ENCODE assay signal across 8 worm cellular contexts in the genomic region with DNA sequence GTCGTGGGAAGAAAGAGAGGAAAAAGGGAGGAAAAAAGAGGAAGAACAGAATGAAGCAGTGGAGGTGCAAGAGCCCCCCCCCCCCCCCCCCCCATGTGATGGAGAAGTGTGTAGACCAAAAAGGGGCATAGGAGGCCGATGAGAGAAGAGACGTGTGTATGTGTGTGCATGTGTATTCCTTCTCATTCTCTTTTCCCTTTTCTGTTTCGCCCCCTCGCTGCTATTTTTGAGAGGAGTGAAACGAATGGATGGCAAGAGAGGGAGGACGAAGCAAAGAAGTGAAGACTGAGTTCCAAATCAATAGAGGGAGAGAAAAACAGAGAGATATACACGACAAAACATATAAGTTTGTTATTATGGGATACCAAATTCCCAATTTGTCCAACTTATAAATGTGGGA.
TF ChIP-seq lines count a peak whose summit lies in the region.

No protein-coding gene starts in this region.

TF ChIP-seq in whole organism, L1 larva, 84 proteins besides CTCF, POLR2A, EP300 and RAD21 (continues in another document):
- TF ChIP-seq nhr-90 (tag; optimal IDR thresholded peaks at IDR 0.05; lab: Kevin White, UChicago; ENCODE audit: poor library complexity) (no peak), nhr-19 (GFP tag; conservative IDR thresholded peaks at IDR 0.05; lab: Robert Waterston, UW) (no peak), Y116A8C.19 (tag; optimal IDR thresholded peaks at IDR 0.05; lab: Kevin White, UChicago; ENCODE audit: borderline replicate concordance) (no peak), nhr-77 (tag; optimal IDR thresholded peaks at IDR 0.05; lab: Kevin White, UChicago) (no peak), fkh-8 (tag; optimal IDR thresholded peaks at IDR 0.05; lab: Kevin White, UChicago) (peak; percentile 77), nhr-237 (tag; optimal IDR thresholded peaks at IDR 0.05; lab: Kevin White, UChicago) (no peak), nhr-76 (tag; optimal IDR thresholded peaks at IDR 0.05; lab: Kevin White, UChicago) (no peak), egl-13 (tag; optimal IDR thresholded peaks at IDR 0.05; lab: Kevin White, UChicago) (no peak), ces-1 (GFP tag; optimal IDR thresholded peaks at IDR 0.05; lab: Kevin White, UChicago) (no peak), ceh-63 (GFP tag; optimal IDR thresholded peaks at IDR 0.05; lab: Kevin White, UChicago) (peak; percentile 1)

TF ChIP-seq in whole organism, L2 larva, 48 proteins besides CTCF, POLR2A, EP300 and RAD21 (continues in another document):
- TF ChIP-seq zag-1 (tag; optimal IDR thresholded peaks at IDR 0.05; lab: Kevin White, UChicago) (peak; percentile 54), sma-9 (GFP tag; optimal IDR thresholded peaks at IDR 0.05; lab: Kevin White, UChicago) (no peak), sma-9 (tag; optimal IDR thresholded peaks at IDR 0.05; lab: Kevin White, UChicago) (no peak), fos-1 (tag; optimal IDR thresholded peaks at IDR 0.05; lab: Kevin White, UChicago) (no peak), unc-62 (GFP tag; optimal IDR thresholded peaks at IDR 0.05; lab: Kevin White, UChicago) (no peak), ZK546.5 (tag; optimal IDR thresholded peaks at IDR 0.05; lab: Kevin White, UChicago) (no peak), lsy-2 (tag; optimal IDR thresholded peaks at IDR 0.05; lab: Kevin White, UChicago) (peak in 1 of 2 experiments; percentile 34), skn-1 (tag; optimal IDR thresholded peaks at IDR 0.05; lab: Kevin White, UChicago) (no peak), elt-1 (tag; optimal IDR thresholded peaks at IDR 0.05; lab: Kevin White, UChicago) (no peak), blmp-1 (tag; optimal IDR thresholded peaks at IDR 0.05; lab: Kevin White, UChicago; ENCODE audit: insufficient read depth) (no peak), gmeb-1 (tag; optimal IDR thresholded peaks at IDR 0.05; lab: Kevin White, UChicago) (no peak)

TF ChIP-seq in whole organism, L3 larva, 47 proteins besides CTCF, POLR2A, EP300 and RAD21:
- peak; percentile 67 for TF ChIP-seq hmg-11 (tag; optimal IDR thresholded peaks at IDR 0.05; lab: Kevin White, UChicago)
- TF ChIP-seq nhr-77 (tag; optimal IDR thresholded peaks at IDR 0.05; lab: Kevin White, UChicago) = no peak
- peak; percentile 59 for TF ChIP-seq nfya-1 (tag; optimal IDR thresholded peaks at IDR 0.05; lab: Kevin White, UChicago; ENCODE audit: insufficient read depth)
- peak; percentile 50 for TF ChIP-seq lin-39 (tag; optimal IDR thresholded peaks at IDR 0.05; lab: Kevin White, UChicago)
- no peak for TF ChIP-seq fkh-2 (tag; optimal IDR thresholded peaks at IDR 0.05; lab: Kevin White, UChicago)

TF ChIP-seq in whole organism, L4 larva, 104 proteins besides CTCF, POLR2A, EP300 and RAD21 (continues in another document):
- no peak for TF ChIP-seq D1046.2 (GFP tag; IDR thresholded peaks at IDR 0.05; lab: Robert Waterston, UW)
- TF ChIP-seq Y75B8A.6 (GFP tag; IDR thresholded peaks at IDR 0.05; lab: Robert Waterston, UW) = no peak
- no peak for TF ChIP-seq dmd-8 (GFP tag; IDR thresholded peaks at IDR 0.05; lab: Robert Waterston, UW)
- TF ChIP-seq daf-16 (GFP tag; optimal IDR thresholded peaks at IDR 0.05; lab: Kevin White, UChicago) = no peak
- no peak for TF ChIP-seq daf-16 (tag; optimal IDR thresholded peaks at IDR 0.05; lab: Kevin White, UChicago)
- peak; percentile 10 for TF ChIP-seq rbr-2 (tag; optimal IDR thresholded peaks at IDR 0.05; lab: Kevin White, UChicago)
- no peak for TF ChIP-seq F44E2.7 (GFP tag; IDR thresholded peaks at IDR 0.05; lab: Robert Waterston, UW)
- peak; percentile 19 for TF ChIP-seq mxl-3 (GFP tag; optimal IDR thresholded peaks at IDR 0.05; lab: Kevin White, UChicago)
- TF ChIP-seq nhr-6 (tag; optimal IDR thresholded peaks at IDR 0.05; lab: Kevin White, UChicago) = peak; percentile 12
- no peak for TF ChIP-seq ceh-20 (GFP tag; IDR thresholded peaks at IDR 0.05; lab: Robert Waterston, UW)
- TF ChIP-seq mdt-29 (GFP tag; IDR thresholded peaks at IDR 0.05; lab: Robert Waterston, UW) = no peak
- no peak for TF ChIP-seq ceh-62 (tag; optimal IDR thresholded peaks at IDR 0.05; lab: Kevin White, UChicago)
- TF ChIP-seq fkh-10 (GFP tag; optimal IDR thresholded peaks at IDR 0.05; lab: Kevin White, UChicago) = peak; percentile 14

TF ChIP-seq in whole organism, early embryonic, 17 proteins besides CTCF, POLR2A, EP300 and RAD21:
- TF ChIP-seq hmg-4 (GFP tag; optimal IDR thresholded peaks at IDR 0.05; lab: Kevin White, UChicago) = peak; percentile 65
- peak; percentile 0 for TF ChIP-seq F13C5.2 (tag; optimal IDR thresholded peaks at IDR 0.05; lab: Kevin White, UChicago)
- TF ChIP-seq B0310.2 (tag; optimal IDR thresholded peaks at IDR 0.05; lab: Kevin White, UChicago) = no peak

TF ChIP-seq in whole organism, late embryonic, 69 proteins besides CTCF, POLR2A, EP300 and RAD21:
- no peak for TF ChIP-seq elt-2 (tag; optimal IDR thresholded peaks at IDR 0.05; lab: Kevin White, UChicago)
- peak; percentile 20 for TF ChIP-seq sox-4 (tag; optimal IDR thresholded peaks at IDR 0.05; lab: Kevin White, UChicago)
- TF ChIP-seq F13H6.1 (tag; optimal IDR thresholded peaks at IDR 0.05; lab: Kevin White, UChicago) = no peak
- peak; percentile 38 for TF ChIP-seq nfya-1 (tag; optimal IDR thresholded peaks at IDR 0.05; lab: Kevin White, UChicago)
- TF ChIP-seq unc-86 (tag; optimal IDR thresholded peaks at IDR 0.05; lab: Kevin White, UChicago) = peak; percentile 60
- peak; percentile 9 for TF ChIP-seq ceh-31 (tag; optimal IDR thresholded peaks at IDR 0.05; lab: Kevin White, UChicago)
- peak; percentile 42 for TF ChIP-seq unc-42 (tag; optimal IDR thresholded peaks at IDR 0.05; lab: Kevin White, UChicago)
- TF ChIP-seq ceh-19 (GFP tag; optimal IDR thresholded peaks at IDR 0.05; lab: Kevin White, UChicago) = peak; percentile 9
- no peak for TF ChIP-seq T23F11.4 (GFP tag; optimal IDR thresholded peaks at IDR 0.05; lab: Kevin White, UChicago)
- TF ChIP-seq ceh-14 (tag; optimal IDR thresholded peaks at IDR 0.05; lab: Kevin White, UChicago) = no peak
- TF ChIP-seq ceh-48 (tag; optimal IDR thresholded peaks at IDR 0.05; lab: Kevin White, UChicago) = peak; percentile 40
- TF ChIP-seq ceh-9 (tag; optimal IDR thresholded peaks at IDR 0.05; lab: Kevin White, UChicago) = no peak

TF ChIP-seq in whole organism, mixed stage, embryonic, 35 proteins besides CTCF, POLR2A, EP300 and RAD21 (continues in another document):
- no peak for TF ChIP-seq lin-13 (tag; optimal IDR thresholded peaks at IDR 0.05; lab: Kevin White, UChicago)
- peak; percentile 12 for TF ChIP-seq unc-120 (tag; optimal IDR thresholded peaks at IDR 0.05; lab: Kevin White, UChicago; ENCODE audit: poor library complexity, severe bottlenecking)
- TF ChIP-seq snpc-4 (tag; optimal IDR thresholded peaks at IDR 0.05; lab: Kevin White, UChicago) = no peak
- no peak for TF ChIP-seq tbx-8 (GFP tag; optimal IDR thresholded peaks at IDR 0.05; lab: Kevin White, UChicago)
- TF ChIP-seq mab-5 (tag; optimal IDR thresholded peaks at IDR 0.05; lab: Kevin White, UChicago) = no peak
- TF ChIP-seq ces-1 (GFP tag; optimal IDR thresholded peaks at IDR 0.05; lab: Kevin White, UChicago) = peak; percentile 85
- TF ChIP-seq nhr-76 (tag; optimal IDR thresholded peaks at IDR 0.05; lab: Kevin White, UChicago) = no peak
- TF ChIP-seq flh-1 (GFP tag; optimal IDR thresholded peaks at IDR 0.05; lab: Kevin White, UChicago) = no peak
- TF ChIP-seq cnd-1 (tag; optimal IDR thresholded peaks at IDR 0.05; lab: Kevin White, UChicago) = no peak
- no peak for TF ChIP-seq ceh-39 (tag; optimal IDR thresholded peaks at IDR 0.05; lab: Kevin White, UChicago)
- TF ChIP-seq nhr-12 (tag; optimal IDR thresholded peaks at IDR 0.05; lab: Kevin White, UChicago) = no peak
- TF ChIP-seq nhr-28 (tag; optimal IDR thresholded peaks at IDR 0.05; lab: Kevin White, UChicago) = no peak
- TF ChIP-seq bed-3 (GFP tag; optimal IDR thresholded peaks at IDR 0.05; lab: Kevin White, UChicago) = no peak
- no peak for TF ChIP-seq blmp-1 (tag; optimal IDR thresholded peaks at IDR 0.05; lab: Kevin White, UChicago)
- peak; percentile 72 for TF ChIP-seq mls-2 (tag; optimal IDR thresholded peaks at IDR 0.05; lab: Kevin White, UChicago)
- peak; percentile 61 for TF ChIP-seq sptf-1 (tag; optimal IDR thresholded peaks at IDR 0.05; lab: Kevin White, UChicago)
- peak; percentile 27 for TF ChIP-seq M03D4.4 (tag; optimal IDR thresholded peaks at IDR 0.05; lab: Kevin White, UChicago)
- no peak for TF ChIP-seq ham-2 (GFP tag; optimal IDR thresholded peaks at IDR 0.05; lab: Kevin White, UChicago)
- TF ChIP-seq elt-3 (tag; optimal IDR thresholded peaks at IDR 0.05; lab: Kevin White, UChicago) = no peak
- no peak for TF ChIP-seq nhr-2 (tag; optimal IDR thresholded peaks at IDR 0.05; lab: Kevin White, UChicago)

TF ChIP-seq in whole organism, young adult, 124 proteins besides CTCF, POLR2A, EP300 and RAD21:
- TF ChIP-seq egrh-3 (GFP tag; IDR thresholded peaks at IDR 0.05; lab: Robert Waterston, UW) (peak; percentile 26; the same call in 1 of the 2 replicates), zfh-2 (GFP tag; conservative IDR thresholded peaks at IDR 0.05; lab: Robert Waterston, UW) (peak; percentile 90), attf-5 (GFP tag; optimal IDR thresholded peaks at IDR 0.05; lab: Kevin White, UChicago) (peak; percentile 8), ceh-27 (GFP tag; optimal IDR thresholded peaks at IDR 0.05; lab: Kevin White, UChicago) (peak; percentile 30), K12H6.12 (tag; optimal IDR thresholded peaks at IDR 0.05; lab: Kevin White, UChicago) (no peak), hmg-1.2 (GFP tag; IDR thresholded peaks at IDR 0.05; lab: Robert Waterston, UW) (peak; percentile 9; the same call in 1 of the 2 replicates), him-1 (tag; optimal IDR thresholded peaks at IDR 0.05; lab: Kevin White, UChicago) (no peak), attf-3 (GFP tag; conservative IDR thresholded peaks at IDR 0.05; lab: Robert Waterston, UW) (no peak), mcd-1 (GFP tag; IDR thresholded peaks at IDR 0.05; lab: Robert Waterston, UW) (peak; percentile 40), dpff-1 (tag; optimal IDR thresholded peaks at IDR 0.05; lab: Kevin White, UChicago) (no peak), F57C9.4 (tag; optimal IDR thresholded peaks at IDR 0.05; lab: Kevin White, UChicago) (no peak), F52B5.7 (tag; optimal IDR thresholded peaks at IDR 0.05; lab: Kevin White, UChicago) (no peak), hlh-12 (tag; optimal IDR thresholded peaks at IDR 0.05; lab: Kevin White, UChicago) (no peak), Y53F4B.3 (GFP tag; IDR thresholded peaks at IDR 0.05; lab: Robert Waterston, UW) (no peak), let-607 (tag; optimal IDR thresholded peaks at IDR 0.05; lab: Kevin White, UChicago) (peak in 1 of 2 experiments; percentile 4), athp-1 (tag; optimal IDR thresholded peaks at IDR 0.05; lab: Kevin White, UChicago) (no peak), ceh-91 (GFP tag; IDR thresholded peaks at IDR 0.05; lab: Robert Waterston, UW) (no peak), cebp-1 (GFP tag; IDR thresholded peaks at IDR 0.05; lab: Robert Waterston, UW) (no peak), cebp-1 (tag; optimal IDR thresholded peaks at IDR 0.05; lab: Kevin White, UChicago) (peak; percentile 62)
